Fruit fly (Drosophila melanogaster): ENCODE results near the gene CG13841.
A peak's percentile ranks its signal among the peaks of the same experiment; 100 is the strongest.

The CG13841 gene

dm6 chr3R:22753895-22754774, 13.4 kb downstream of the CG13841 start (continued):
- TF ChIP-seq YL-1 (GFP tag; optimal IDR thresholded peaks at IDR 0.05) (no peak), Abd-B (GFP tag; optimal IDR thresholded peaks at IDR 0.05) (peak; percentile 33), CG11504 (tag; optimal IDR thresholded peaks at IDR 0.05) (peak; percentile 83), NK7.1 (GFP tag; optimal IDR thresholded peaks at IDR 0.05) (no peak), CG4617 (GFP tag; optimal IDR thresholded peaks at IDR 0.05; ENCODE audit: borderline replicate concordance) (no peak), H15 (GFP tag; IDR thresholded peaks at IDR 0.05) (peak; percentile 33; the same call in 1 of the 3 replicates), hkb (optimal IDR thresholded peaks at IDR 0.05) (no peak), hkb (GFP tag; IDR thresholded peaks at IDR 0.05) (peak; percentile 14; the same call in 1 of the 2 replicates), CG11560 (tag; IDR thresholded peaks at IDR 0.05) (no peak), CG17359 (tag; optimal IDR thresholded peaks at IDR 0.05) (peak; percentile 67), CG10209 (GFP tag; optimal IDR thresholded peaks at IDR 0.05) (peak; percentile 61), Mes4 (GFP tag; optimal IDR thresholded peaks at IDR 0.05) (peak; percentile 13), CG34376 (GFP tag; optimal IDR thresholded peaks at IDR 0.05) (no peak), CG1024 (GFP tag; IDR thresholded peaks at IDR 0.05) (no peak), CG10565 (GFP tag; optimal IDR thresholded peaks at IDR 0.05) (no peak), CG5180 (GFP tag; optimal IDR thresholded peaks at IDR 0.05) (peak; percentile 11), NfI (GFP tag; optimal IDR thresholded peaks at IDR 0.05) (peak; percentile 52), CG2199 (GFP tag; IDR thresholded peaks at IDR 0.05) (peak; percentile 47; the same call in 1 of the 3 replicates), CG18764 (GFP tag; optimal IDR thresholded peaks at IDR 0.05) (no peak), pfk (GFP tag; optimal IDR thresholded peaks at IDR 0.05) (no peak), scrt (GFP tag; optimal IDR thresholded peaks at IDR 0.05) (peak; percentile 38), CG2712 (tag; optimal IDR thresholded peaks at IDR 0.05) (peak; percentile 56), CG4328 (GFP tag; optimal IDR thresholded peaks at IDR 0.05) (peak; percentile 58), MTF-1 (GFP tag; optimal IDR thresholded peaks at IDR 0.05; ENCODE audit: borderline replicate concordance) (no peak), CG6765 (GFP tag; optimal IDR thresholded peaks at IDR 0.05) (peak; percentile 16), aop (GFP tag; IDR thresholded peaks at IDR 0.05) (no peak), ato (GFP tag; IDR thresholded peaks at IDR 0.05; ENCODE audit: partially characterized antibody) (0 out of 2 replicates have a peak, but pooled peaks have one; percentile 31), NC2β (GFP tag; optimal IDR thresholded peaks at IDR 0.05) (no peak), CG10654 (GFP tag; optimal IDR thresholded peaks at IDR 0.05) (peak; percentile 39), CG31224 (GFP tag; IDR thresholded peaks at IDR 0.05) (no peak; the same call in 1 of the 2 replicates), bab2 (GFP tag; optimal IDR thresholded peaks at IDR 0.05) (peak; percentile 35), psq (GFP tag; optimal IDR thresholded peaks at IDR 0.05) (no peak), her (GFP tag; optimal IDR thresholded peaks at IDR 0.05) (peak; percentile 27), CG2889 (GFP tag; IDR thresholded peaks at IDR 0.05) (0 out of 3 replicates have a peak, but pooled peaks have one; percentile 16), chinmo (GFP tag; IDR thresholded peaks at IDR 0.05; ENCODE audit: partially characterized antibody) (peak; percentile 89; the same call in 2 of the 4 replicates), luna (GFP tag; optimal IDR thresholded peaks at IDR 0.05) (no peak), CG9797 (GFP tag; optimal IDR thresholded peaks at IDR 0.05) (no peak), stc (GFP tag; IDR thresholded peaks at IDR 0.05) (peak; percentile 10; the same call in 1 of the 2 replicates), p53 (GFP tag; optimal IDR thresholded peaks at IDR 0.05) (no peak), Mrtf (GFP tag; IDR thresholded peaks at IDR 0.05) (peak; percentile 23; the same call in 1 of the 3 replicates), Dad (GFP tag; optimal IDR thresholded peaks at IDR 0.05) (no peak), Bgb (GFP tag; IDR thresholded peaks at IDR 0.05; ENCODE audit: partially characterized antibody) (peak; percentile 41; the same call in 1 of the 2 replicates), tio (GFP tag; optimal IDR thresholded peaks at IDR 0.05) (no peak), CG18262 (tag; optimal IDR thresholded peaks at IDR 0.05) (peak; percentile 77), CG7786 (GFP tag; optimal IDR thresholded peaks at IDR 0.05) (peak; percentile 37), Max (GFP tag; optimal IDR thresholded peaks at IDR 0.05) (no peak), disco-r (GFP tag; optimal IDR thresholded peaks at IDR 0.05) (peak; percentile 22), ac (GFP tag; optimal IDR thresholded peaks at IDR 0.05) (no peak)
